Worm (Caenorhabditis elegans): ENCODE results near the gene vps-50.

Gene vps-50

ce11 chrIII:10907678-10908217 lies 38.8 kb downstream of the vps-50 start:
- no peak for TF ChIP-seq nhr-28 (tag; optimal IDR thresholded peaks at IDR 0.05)
- peak in 1 of 2 experiments; percentile 27 for TF ChIP-seq lin-35 (GFP tag; optimal IDR thresholded peaks at IDR 0.05)
- TF ChIP-seq dpl-1 (GFP tag; optimal IDR thresholded peaks at IDR 0.05): peak in 2 of 3 experiments; percentile 27 to 62
- TF ChIP-seq efl-1 (optimal IDR thresholded peaks at IDR 0.05): no peak
- peak; percentile 40 to 97 for TF ChIP-seq efl-1 (GFP tag; optimal IDR thresholded peaks at IDR 0.05 in 1 of 2)
- no peak for TF ChIP-seq zag-1 (tag; optimal IDR thresholded peaks at IDR 0.05)
- TF ChIP-seq F16B12.6 (tag; optimal IDR thresholded peaks at IDR 0.05): no peak
- no peak for TF ChIP-seq hlh-4 (tag; optimal IDR thresholded peaks at IDR 0.05)

ce11 chrIII:10908543-10908942 lies 39.5 kb downstream of the vps-50 start:
- peak in 1 of 3 experiments; percentile 39 for TF ChIP-seq dpl-1 (GFP tag; optimal IDR thresholded peaks at IDR 0.05)
- TF ChIP-seq snpc-4 (tag; optimal IDR thresholded peaks at IDR 0.05): no peak
- TF ChIP-seq nhr-12 (tag; optimal IDR thresholded peaks at IDR 0.05): no peak
- no peak for TF ChIP-seq efl-1 (optimal IDR thresholded peaks at IDR 0.05)
- TF ChIP-seq efl-1 (GFP tag; optimal IDR thresholded peaks at IDR 0.05 in 1 of 2): peak in 1 of 2 experiments; percentile 68

ce11 chrIII:10909166-10909565 lies 40.2 kb downstream of the vps-50 start:
- no peak for TF ChIP-seq lir-3 (tag; optimal IDR thresholded peaks at IDR 0.05; ENCODE audit: poor library complexity)
- TF ChIP-seq efl-1 (optimal IDR thresholded peaks at IDR 0.05): no peak
- TF ChIP-seq efl-1 (GFP tag; optimal IDR thresholded peaks at IDR 0.05 in 1 of 2): peak in 1 of 2 experiments; percentile 94
- TF ChIP-seq nhr-90 (tag; optimal IDR thresholded peaks at IDR 0.05; ENCODE audit: poor library complexity): no peak
- no peak for TF ChIP-seq egl-13 (tag; optimal IDR thresholded peaks at IDR 0.05)

ce11 chrIII:10911160-10911559 lies 42.2 kb downstream of the vps-50 start, which contains the start of gene cut-6:
cut-6 (plus strand) TSS chrIII:10911460.
- peak; percentile 57 for TF ChIP-seq blmp-1 (tag; optimal IDR thresholded peaks at IDR 0.05)
- no peak for TF ChIP-seq nhr-20 (tag; optimal IDR thresholded peaks at IDR 0.05)
- no peak for TF ChIP-seq lin-13 (GFP tag; optimal IDR thresholded peaks at IDR 0.05)
- TF ChIP-seq unc-62 (GFP tag; optimal IDR thresholded peaks at IDR 0.05): no peak

- TF ChIP-seq pag-3 (tag; optimal IDR thresholded peaks at IDR 0.05; ENCODE audit: borderline replicate concordance, insufficient read depth) (no peak), lin-15B (tag; optimal IDR thresholded peaks at IDR 0.05) (no peak), unc-30 (tag; optimal IDR thresholded peaks at IDR 0.05) (no peak), lin-13 (GFP tag; optimal IDR thresholded peaks at IDR 0.05) (no peak), unc-130 (tag; optimal IDR thresholded peaks at IDR 0.05) (no peak), elt-3 (tag; optimal IDR thresholded peaks at IDR 0.05) (no peak), skn-1 (tag; optimal IDR thresholded peaks at IDR 0.05) (no peak), ceh-63 (GFP tag; optimal IDR thresholded peaks at IDR 0.05) (no peak)
Measured at ce11 chrIII:10914971-10915370, 46.0 kb downstream of the vps-50 start.

- no peak for TF ChIP-seq lir-3 (tag; optimal IDR thresholded peaks at IDR 0.05; ENCODE audit: poor library complexity)
- TF ChIP-seq nhr-71 (tag; optimal IDR thresholded peaks at IDR 0.05): no peak
- TF ChIP-seq unc-62 (GFP tag; optimal IDR thresholded peaks at IDR 0.05): no peak
- TF ChIP-seq sptf-1 (tag; optimal IDR thresholded peaks at IDR 0.05): no peak
- no peak for TF ChIP-seq ets-5 (GFP tag; IDR thresholded peaks at IDR 0.05)
- TF ChIP-seq hlh-4 (tag; optimal IDR thresholded peaks at IDR 0.05): no peak
- no peak for TF ChIP-seq unc-86 (tag; optimal IDR thresholded peaks at IDR 0.05)
- no peak for TF ChIP-seq sox-4 (tag; optimal IDR thresholded peaks at IDR 0.05)
- TF ChIP-seq nhr-77 (tag; optimal IDR thresholded peaks at IDR 0.05): no peak
- no peak for TF ChIP-seq nhr-237 (tag; optimal IDR thresholded peaks at IDR 0.05)
- TF ChIP-seq unc-30 (tag; optimal IDR thresholded peaks at IDR 0.05): no peak
Measured at ce11 chrIII:10920044-10920443, 51.1 kb downstream of the vps-50 start, which contains the start of gene vab-7. vab-7 (plus strand) TSS chrIII:10920344.

All from whole organism, L1 larva.